Worm (Caenorhabditis elegans) whole organism, L4 larva: Measurements from ENCODE around the gene fbxa-184.
A peak's percentile ranks its signal among the peaks of the same experiment; 100 is the strongest.

Experiments
- F10B5.3 ChIP-seq: sonication (generic microtip); optimal IDR thresholded peaks from 2 replicates; lab custom pipeline; 2016; ENCODE audit warnings: mild to moderate bottlenecking, missing genetic modification characterization, missing compliant biosample characterization
- F26F4.8 ChIP-seq: fragments of 200-800 bp; sonication (Bioruptor generic); conservative IDR thresholded peaks from 2 replicates; pipeline ENCODE4 v1.3.6; 2022; ENCODE audit warnings: missing genetic modification characterization, missing compliant biosample characterization
- F44E2.7 ChIP-seq: fragments of 200-800 bp; sonication (Bioruptor generic); IDR thresholded peaks from 2 replicates; pipeline ENCODE4 v2.1.2; 2022; ENCODE audit warnings: missing genetic modification characterization, missing compliant biosample characterization
- F49E8.2 ChIP-seq: sonication (generic microtip); optimal IDR thresholded peaks from 2 replicates; lab custom pipeline; 2016; ENCODE audit warnings: missing compliant biosample characterization, mild to moderate bottlenecking, missing genetic modification characterization, borderline replicate concordance
- ZK337.2 ChIP-seq: fragments of 200-800 bp; sonication (Bioruptor generic); IDR thresholded peaks from 2 replicates; pipeline ENCODE4 v1.3.6; 2022; ENCODE audit warnings: missing genetic modification reagents, missing genetic modification characterization, missing compliant biosample characterization
- aha-1 ChIP-seq: fragments of 150-350 bp; peaks from one replicate; lab custom pipeline; 2014; ENCODE audit warnings: missing biosample characterization, missing genetic modification characterization
- arid-1 ChIP-seq: fragments of 200-800 bp; sonication (Bioruptor generic); conservative IDR thresholded peaks from 2 replicates; pipeline ENCODE4 v1.3.6; 2022; ENCODE audit warnings: missing genetic modification reagents, missing genetic modification characterization, missing compliant biosample characterization
- ceh-20 ChIP-seq: fragments of 200-800 bp; sonication (Bioruptor generic); IDR thresholded peaks from 2 replicates; pipeline ENCODE4 v1.3.6; 2022; ENCODE audit warnings: missing genetic modification reagents, missing genetic modification characterization, missing compliant biosample characterization
- ceh-82 ChIP-seq: sonication (generic microtip); optimal IDR thresholded peaks from 2 replicates; lab custom pipeline; 2017; ENCODE audit warnings: missing biosample characterization, missing genetic modification characterization
- daf-16 ChIP-seq, 3 experiments: sonication (generic microtip); optimal IDR thresholded peaks; 2 replicates each; lab custom pipeline; 2016 to 2017; ENCODE audit warnings: missing genetic modification characterization in 3 of 3, missing genetic modification reagents in 3 of 3, mild to moderate bottlenecking in 2 of 3, missing compliant biosample characterization in 2 of 3, missing biosample characterization in 1 of 3, moderate library complexity in 1 of 3
- dmd-9 ChIP-seq: fragments of 200-800 bp; sonication (Bioruptor generic); IDR thresholded peaks from 2 replicates; pipeline ENCODE4 v1.3.6; 2022; ENCODE audit warnings: missing genetic modification reagents, missing genetic modification characterization, missing compliant biosample characterization
- duxl-1 ChIP-seq: sonication (generic microtip); optimal IDR thresholded peaks from 2 replicates; lab custom pipeline; 2016; ENCODE audit warnings: mild to moderate bottlenecking, missing genetic modification characterization, moderate library complexity, missing compliant biosample characterization; ENCODE audit not compliant: poor library complexity
- fkh-10 ChIP-seq: fragments of 150-350 bp; optimal IDR thresholded peaks from 2 replicates; lab custom pipeline; 2014; ENCODE audit warnings: missing biosample characterization, missing genetic modification reagents, missing genetic modification characterization
- hlh-11 ChIP-seq: fragments of 200-800 bp; sonication (Bioruptor generic); optimal IDR thresholded peaks from 2 replicates; lab custom pipeline; 2018; ENCODE audit warnings: mild to moderate bottlenecking, missing genetic modification characterization, missing compliant biosample characterization
- hlh-30 ChIP-seq: sonication (generic microtip); optimal IDR thresholded peaks from 2 replicates; lab custom pipeline; 2017; ENCODE audit warnings: antibody characterized with exemption, mild to moderate bottlenecking, missing genetic modification characterization, missing compliant biosample characterization; ENCODE audit not compliant: insufficient read depth
- jun-1 ChIP-seq: fragments of 150-350 bp; optimal IDR thresholded peaks from 2 replicates; lab custom pipeline; 2014; ENCODE audit warnings: missing biosample characterization, missing genetic modification reagents, missing genetic modification characterization
- lin-13 ChIP-seq: fragments of 150-350 bp; optimal IDR thresholded peaks from 2 replicates; lab custom pipeline; 2014; ENCODE audit warnings: missing biosample characterization, missing genetic modification reagents, missing genetic modification characterization
- lin-38 ChIP-seq: fragments of 200-800 bp; sonication (Bioruptor generic); IDR thresholded peaks from 2 replicates; pipeline ENCODE4 v1.3.6; 2022; ENCODE audit warnings: missing genetic modification reagents, missing genetic modification characterization, missing compliant biosample characterization
- lin-39 ChIP-seq: fragments of 150-350 bp; optimal IDR thresholded peaks from 2 replicates; lab custom pipeline; 2014; ENCODE audit warnings: missing biosample characterization, missing genetic modification reagents, missing genetic modification characterization
- madf-5 ChIP-seq, 2 experiments: fragments of 200-800 bp; sonication (Bioruptor generic); IDR thresholded peaks; 2 replicates each; pipeline ENCODE4 v1.3.6; 2022; ENCODE audit warnings: missing compliant biosample characterization in 2 of 2, missing genetic modification characterization in 2 of 2
- mes-2 ChIP-seq: sonication (generic microtip); optimal IDR thresholded peaks from 2 replicates; lab custom pipeline; 2016; ENCODE audit warnings: missing genotype, mild to moderate bottlenecking, missing genetic modification characterization, missing compliant biosample characterization; ENCODE audit not compliant: poor library complexity, severe bottlenecking
- mxl-3 ChIP-seq: fragments of 200-800 bp; sonication (Bioruptor generic); optimal IDR thresholded peaks from 2 replicates; lab custom pipeline; 2018; ENCODE audit warnings: mild to moderate bottlenecking, missing genetic modification characterization, missing compliant biosample characterization
- nhr-11 ChIP-seq: fragments of 150-350 bp; optimal IDR thresholded peaks from 2 replicates; lab custom pipeline; 2014; ENCODE audit warnings: missing biosample characterization, missing genetic modification characterization
- nhr-25 ChIP-seq: sonication (generic microtip); optimal IDR thresholded peaks from 2 replicates; lab custom pipeline; 2017; ENCODE audit warnings: missing genetic modification characterization, mild to moderate bottlenecking, missing compliant biosample characterization, antibody characterized with exemption, moderate library complexity, borderline replicate concordance; ENCODE audit not compliant: insufficient read depth
- nhr-28 ChIP-seq: fragments of 150-350 bp; optimal IDR thresholded peaks from 2 replicates; lab custom pipeline; 2014; ENCODE audit warnings: missing biosample characterization, missing genetic modification characterization
- nhr-6 ChIP-seq: fragments of 150-350 bp; optimal IDR thresholded peaks from 2 replicates; lab custom pipeline; 2014; ENCODE audit warnings: missing biosample characterization, missing genetic modification characterization
- sdz-12 ChIP-seq: fragments of 200-800 bp; sonication (Bioruptor generic); optimal IDR thresholded peaks from 2 replicates; lab custom pipeline; 2018; ENCODE audit warnings: mild to moderate bottlenecking, missing genetic modification characterization, missing compliant biosample characterization
- unc-130 ChIP-seq: sonication (generic microtip); optimal IDR thresholded peaks from 2 replicates; lab custom pipeline; 2016; ENCODE audit warnings: missing genetic modification reagents, missing genetic modification characterization, missing compliant biosample characterization
- unc-62 ChIP-seq, 3 experiments: fragments of 150-350 bp in 1 of 3; sonication (generic microtip); optimal IDR thresholded peaks in 2 of 3; peaks in 1 of 3; 1 replicate in 1 of 3; 2 replicates in 2 of 3; lab custom pipeline; 2014 to 2017; ENCODE audit warnings: missing biosample characterization in 3 of 3, missing genetic modification characterization in 3 of 3, missing genetic modification reagents in 3 of 3, missing genotype in 1 of 3

Gene fbxa-184

ce11 chrII:1736353-1736752, 26.3 kb downstream of the fbxa-184 start, which contains the start of gene ceh-83:
ceh-83 (minus strand) TSS chrII:1736533.
- TF ChIP-seq nhr-28 (tag; lab: Kevin White, UChicago) (peak; percentile 13), duxl-1 (tag; lab: Kevin White, UChicago) (peak; percentile 98), madf-5 (GFP tag; IDR thresholded peaks at IDR 0.05; lab: Robert Waterston, UW) (no peak), jun-1 (tag; lab: Kevin White, UChicago) (no peak), unc-62 (GFP tag; optimal IDR thresholded peaks at IDR 0.05 in 1 of 2; lab: Kevin White, UChicago) (peak in 1 of 2 experiments; percentile 34), unc-62 (tag; optimal IDR thresholded peaks at IDR 0.05; lab: Kevin White, UChicago) (no peak), hlh-11 (tag; lab: Kevin White, UChicago) (peak; percentile 50), daf-16 (GFP tag; optimal IDR thresholded peaks at IDR 0.05; lab: Kevin White, UChicago) (no peak), daf-16 (tag; optimal IDR thresholded peaks at IDR 0.05; lab: Kevin White, UChicago) (no peak)

- peak; percentile 68 for TF ChIP-seq aha-1 (tag; lab: Kevin White, UChicago)
- TF ChIP-seq fkh-10 (GFP tag; lab: Kevin White, UChicago): no peak
Observed at ce11 chrII:1738844-1739243, 28.8 kb downstream of the fbxa-184 start, which contains the start of the genes irld-9 and irld-33. irld-9 (minus strand) TSS chrII:1738944. irld-33 (plus strand) TSS chrII:1739052.

DNA sequence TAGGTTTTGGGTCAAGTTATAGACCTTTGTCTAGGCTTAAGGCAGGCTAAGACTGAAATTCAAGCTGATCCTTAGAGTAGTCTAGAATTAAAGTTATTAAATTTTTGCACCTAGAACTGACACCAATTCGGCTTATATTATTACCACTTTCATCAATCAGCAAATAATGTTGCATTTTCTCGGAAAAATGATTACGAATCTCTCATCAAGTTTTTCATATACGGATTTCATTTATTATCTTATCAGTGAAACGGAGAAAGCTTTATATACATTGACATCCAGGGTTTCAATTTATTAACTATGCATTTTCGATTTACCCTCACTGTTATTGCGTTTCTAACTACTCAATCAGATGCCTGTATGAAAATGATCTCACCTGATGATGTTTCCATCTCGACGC, 31.2 kb downstream of the fbxa-184 start, which contains the start of gene K07G6.1:
TSS of gene K07G6.1 (plus strand) at position 301 of the 400 bp plus-strand sequence.
- TF ChIP-seq ceh-20 (GFP tag; lab: Robert Waterston, UW): no peak
- no peak for TF ChIP-seq lin-39
- no peak for TF ChIP-seq hlh-30
- no peak for TF ChIP-seq F49E8.2 (tag; lab: Kevin White, UChicago)
- TF ChIP-seq nhr-6 (tag; lab: Kevin White, UChicago): no peak
- TF ChIP-seq ZK337.2: no peak
- TF ChIP-seq fkh-10 (GFP tag; lab: Kevin White, UChicago): no peak

DNA sequence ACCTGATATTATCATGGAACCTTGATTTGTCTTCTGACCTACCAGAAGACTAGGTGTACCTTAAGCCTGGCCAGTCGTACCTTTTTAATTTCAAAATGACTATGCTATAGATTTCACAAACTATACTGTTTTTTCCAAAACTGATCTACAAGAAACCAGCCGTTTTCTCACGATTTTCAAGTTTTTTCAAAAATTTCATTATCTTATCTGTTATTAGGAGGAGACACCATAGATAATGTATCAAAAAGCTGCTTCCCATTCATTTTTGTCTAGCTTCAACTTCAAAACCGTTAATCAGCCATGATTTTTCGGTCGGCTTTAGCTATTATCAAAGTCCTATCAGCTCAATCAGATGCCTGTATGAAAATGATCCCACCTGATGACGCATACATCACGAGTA, 32.5 kb downstream of the fbxa-184 start, which contains the start of gene F36H5.12:
TSS of gene F36H5.12 (plus strand) at position 301 of the 400 bp plus-strand sequence.
- TF ChIP-seq mes-2 (tag; lab: Kevin White, UChicago) (no peak), mxl-3 (no peak), sdz-12 (GFP tag; lab: Kevin White, UChicago) (no peak), madf-5 (GFP tag; IDR thresholded peaks at IDR 0.05; lab: Robert Waterston, UW) (no peak), unc-130 (GFP tag; lab: Kevin White, UChicago) (no peak), lin-13 (GFP tag; lab: Kevin White, UChicago) (no peak), F44E2.7 (GFP tag; lab: Robert Waterston, UW) (no peak), nhr-11 (no peak)

DNA sequence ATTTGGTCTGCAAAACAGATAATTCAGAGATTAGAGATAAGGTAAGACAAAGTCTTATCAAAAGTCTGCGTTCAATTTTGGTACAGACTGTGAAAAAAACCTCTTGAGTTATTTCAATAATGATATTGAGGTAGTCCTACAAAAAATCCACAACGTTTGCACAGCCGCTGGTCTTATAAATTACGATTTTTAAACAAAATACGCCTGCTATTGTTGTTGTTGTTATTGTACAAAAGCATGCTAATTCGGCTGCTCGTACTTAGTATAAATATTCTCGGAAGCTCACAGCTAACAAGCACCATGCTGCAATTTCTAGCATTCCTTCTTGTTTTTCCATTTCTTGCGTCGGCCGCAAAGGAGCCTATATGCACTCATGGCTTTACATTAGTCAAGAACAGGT, 34.1 kb downstream of the fbxa-184 start, which contains the start of gene clec-19:
TSS of gene clec-19 (plus strand) at position 301 of the 400 bp plus-strand sequence.
- no peak for TF ChIP-seq nhr-25
- TF ChIP-seq F44E2.7 (GFP tag; lab: Robert Waterston, UW): no peak
- TF ChIP-seq unc-62 (GFP tag; optimal IDR thresholded peaks at IDR 0.05 in 1 of 2; lab: Kevin White, UChicago): no peak
- TF ChIP-seq unc-62 (tag; optimal IDR thresholded peaks at IDR 0.05; lab: Kevin White, UChicago): no peak
- no peak for TF ChIP-seq lin-38 (GFP tag; lab: Robert Waterston, UW)
- TF ChIP-seq dmd-9: no peak
- no peak for TF ChIP-seq arid-1 (GFP tag; lab: Robert Waterston, UW)
- no peak for TF ChIP-seq nhr-28 (tag; lab: Kevin White, UChicago)
- TF ChIP-seq ceh-82 (tag; lab: Kevin White, UChicago): no peak
- no peak for TF ChIP-seq F26F4.8 (GFP tag; lab: Robert Waterston, UW)

- TF ChIP-seq F10B5.3 (tag; lab: Kevin White, UChicago): no peak
- TF ChIP-seq lin-13 (GFP tag; lab: Kevin White, UChicago): no peak
- TF ChIP-seq aha-1 (tag; lab: Kevin White, UChicago): peak; percentile 9
Observed at ce11 chrII:1750413-1750812, 40.4 kb downstream of the fbxa-184 start, which contains the start of the genes F36H5.13 and F36H5.8. F36H5.13 (minus strand) TSS chrII:1750513. F36H5.8 (minus strand) TSS chrII:1750686.
